Worm (Caenorhabditis elegans): ENCODE results near the gene Y71H2AL.4.
"Not testable (repeated sequence)": the region's sequence is repeated elsewhere in the genome, so short reads cannot be mapped to it uniquely, and the experiment has no call there.

DNA sequence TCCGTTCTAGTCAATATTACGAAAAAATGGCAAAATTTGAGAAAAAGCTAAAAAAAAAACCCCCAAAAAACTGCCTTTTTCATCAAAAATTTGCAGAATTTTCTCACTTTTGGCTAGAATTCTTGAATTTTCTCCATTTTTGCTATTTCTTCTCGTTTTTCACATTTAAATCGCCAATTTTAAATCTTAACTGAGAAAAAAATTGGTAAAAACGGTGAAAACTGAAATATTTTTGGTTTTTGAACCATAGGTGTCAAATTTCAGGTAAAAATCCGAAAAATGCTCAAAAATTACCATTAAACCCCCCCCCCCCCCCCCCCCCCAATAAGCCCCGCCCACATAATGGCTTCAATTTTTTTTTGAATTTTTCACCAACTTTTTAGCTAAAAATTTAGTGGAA, 13.2 kb downstream of the Y71H2AL.4 start, which contains the start of gene cox-6B:
- not testable (repeated sequence) for TF ChIP-seq him-1, W03F9.2 (tag; optimal IDR thresholded peaks at IDR 0.05)

Data from whole organism, L4/young adult.